Worm (Caenorhabditis elegans) whole organism, L3 larva: ENCODE measurements around the gene tag-278.

ENCODE experiments used
- ama-1 ChIP-seq: fragments of 150-350 bp; optimal IDR thresholded peaks from 2 replicates; lab custom pipeline; 2018
- ceh-16 ChIP-seq: sonication (generic microtip); optimal IDR thresholded peaks from 2 replicates; lab custom pipeline; 2017; ENCODE audit warnings: missing biosample characterization, missing genetic modification characterization
- ceh-28 ChIP-seq: fragments of 150-350 bp; optimal IDR thresholded peaks from 2 replicates; lab custom pipeline; 2014; ENCODE audit warnings: missing biosample characterization, missing genetic modification reagents, missing genetic modification characterization
- fos-1 ChIP-seq: fragments of 150-350 bp; optimal IDR thresholded peaks from 2 replicates; lab custom pipeline; 2014; ENCODE audit warnings: missing biosample characterization, missing genetic modification characterization
- mdl-1 ChIP-seq: fragments of 150-350 bp; optimal IDR thresholded peaks from 2 replicates; lab custom pipeline; 2014; ENCODE audit warnings: missing biosample characterization, missing genetic modification characterization
- snpc-4 ChIP-seq: fragments of 150-350 bp; optimal IDR thresholded peaks from 2 replicates; lab custom pipeline; 2014; ENCODE audit warnings: missing biosample characterization, missing genetic modification characterization

- TF ChIP-seq snpc-4 (tag; lab: Kevin White, UChicago) (no peak), ceh-28 (tag; lab: Kevin White, UChicago) (no peak), ama-1 (lab: Kevin White, UChicago) (no peak), mdl-1 (tag; lab: Kevin White, UChicago) (no peak), fos-1 (tag; lab: Kevin White, UChicago) (no peak), ceh-16 (tag; lab: Kevin White, UChicago) (no peak)
Measured at ce11 chrX:3693138-3693537, 4.1 kb upstream of the tag-278 start, which contains the start of gene C02F12.8.
